Worm (Caenorhabditis elegans) whole organism, L1 larva: ENCODE data around the gene srd-38.

Source experiments
- C16A3.4 ChIP-seq: fragments of 150-350 bp; optimal IDR thresholded peaks from 2 replicates; lab custom pipeline; 2014; ENCODE audit warnings: missing biosample characterization, missing genetic modification characterization
- F16B12.6 ChIP-seq: fragments of 150-350 bp; optimal IDR thresholded peaks from 2 replicates; lab custom pipeline; 2014; ENCODE audit warnings: missing biosample characterization, missing genetic modification characterization
- alr-1 ChIP-seq: fragments of 200-800 bp; sonication (Bioruptor generic); optimal IDR thresholded peaks from 2 replicates; lab custom pipeline; 2018; ENCODE audit warnings: borderline replicate concordance, mild to moderate bottlenecking, missing genetic modification characterization, missing compliant biosample characterization
- aly-2 ChIP-seq: fragments of 150-350 bp; optimal IDR thresholded peaks from 2 replicates; lab custom pipeline; 2014; ENCODE audit warnings: missing biosample characterization, missing genetic modification characterization
- ceh-8 ChIP-seq: fragments of 200-800 bp; sonication (Bioruptor generic); optimal IDR thresholded peaks from 2 replicates; lab custom pipeline; 2018; ENCODE audit warnings: mild to moderate bottlenecking, missing genetic modification characterization, moderate library complexity, missing compliant biosample characterization
- ceh-82 ChIP-seq, 3 experiments: fragments of 150-350 bp in 1 of 3; sonication (generic microtip) in 2 of 3; optimal IDR thresholded peaks; 2 replicates each; lab custom pipeline; 2014 to 2017; ENCODE audit warnings: missing biosample characterization in 3 of 3, missing genetic modification characterization in 3 of 3
- dpl-1 ChIP-seq, 3 experiments: fragments of 150-350 bp in 2 of 3; sonication (generic microtip) in 1 of 3; optimal IDR thresholded peaks; 2 replicates each; lab custom pipeline; 2014 to 2017; ENCODE audit warnings: missing biosample characterization in 3 of 3, missing genetic modification characterization in 3 of 3, missing genetic modification reagents in 3 of 3
- dsc-1 ChIP-seq: sonication (generic microtip); optimal IDR thresholded peaks from 2 replicates; lab custom pipeline; 2016; ENCODE audit warnings: mild to moderate bottlenecking, missing genetic modification characterization, missing compliant biosample characterization
- efl-1 ChIP-seq, 4 experiments: fragments of 150-350 bp; optimal IDR thresholded peaks in 3 of 4; peaks in 1 of 4; 1 replicate in 1 of 4; 2 replicates in 3 of 4; lab custom pipeline; 2014; ENCODE audit warnings: missing biosample characterization in 2 of 4, missing genetic modification characterization in 2 of 4, missing genetic modification reagents in 2 of 4
- egl-13 ChIP-seq: sonication (generic microtip); optimal IDR thresholded peaks from 2 replicates; lab custom pipeline; 2016; ENCODE audit warnings: missing genotype, missing genetic modification reagents, missing genetic modification characterization, missing compliant biosample characterization
- egl-27 ChIP-seq, 2 experiments: fragments of 150-350 bp in 1 of 2; sonication (generic microtip); optimal IDR thresholded peaks; 3 replicates each; lab custom pipeline; 2017 to 2018; ENCODE audit warnings: missing biosample characterization in 2 of 2, missing genetic modification characterization in 2 of 2, missing genetic modification reagents in 2 of 2
- ets-5 ChIP-seq: fragments of 200-800 bp; sonication (Bioruptor generic); IDR thresholded peaks from 2 replicates; pipeline ENCODE4 v1.3.6; 2022; ENCODE audit warnings: missing genetic modification characterization, missing compliant biosample characterization
- fkh-10 ChIP-seq: sonication (generic microtip); optimal IDR thresholded peaks from 2 replicates; lab custom pipeline; 2017; ENCODE audit warnings: missing biosample characterization, missing genetic modification reagents, missing genetic modification characterization
- fkh-8 ChIP-seq: sonication (generic microtip); optimal IDR thresholded peaks from 2 replicates; lab custom pipeline; 2016; ENCODE audit warnings: mild to moderate bottlenecking, missing genetic modification characterization, missing compliant biosample characterization
- grh-1 ChIP-seq: fragments of 200-800 bp; sonication (Bioruptor generic); IDR thresholded peaks from 2 replicates; pipeline ENCODE4 v1.3.6; 2022; ENCODE audit warnings: missing genetic modification reagents, missing genetic modification characterization, missing compliant biosample characterization
- irx-1 ChIP-seq: sonication (generic microtip); optimal IDR thresholded peaks from 2 replicates; lab custom pipeline; 2016; ENCODE audit warnings: missing genetic modification characterization, missing compliant biosample characterization
- isw-1 ChIP-seq: fragments of 200-800 bp; sonication (Bioruptor generic); IDR thresholded peaks from 2 replicates; pipeline ENCODE4 v1.3.6; 2022; ENCODE audit warnings: missing genetic modification characterization, missing compliant biosample characterization
- jun-1 ChIP-seq: fragments of 150-350 bp; optimal IDR thresholded peaks from 2 replicates; lab custom pipeline; 2014; ENCODE audit warnings: missing biosample characterization, missing genetic modification reagents, missing genetic modification characterization
- lin-13 ChIP-seq: fragments of 150-350 bp; optimal IDR thresholded peaks from 2 replicates; lab custom pipeline; 2014; ENCODE audit warnings: missing biosample characterization, missing genetic modification reagents, missing genetic modification characterization
- lin-35 ChIP-seq, 2 experiments: fragments of 150-350 bp; optimal IDR thresholded peaks; 2 replicates each; lab custom pipeline; 2014; ENCODE audit warnings: missing biosample characterization in 2 of 2, missing genetic modification characterization in 2 of 2, missing genetic modification reagents in 2 of 2
- lsy-2 ChIP-seq, 2 experiments: fragments of 150-350 bp; optimal IDR thresholded peaks; 2 replicates each; lab custom pipeline; 2014; ENCODE audit warnings: missing biosample characterization in 2 of 2, missing genetic modification characterization in 2 of 2
- mab-9 ChIP-seq: fragments of 200-800 bp; sonication (Bioruptor generic); IDR thresholded peaks from 2 replicates; pipeline ENCODE4 v1.3.6; 2022; ENCODE audit warnings: missing genetic modification reagents, missing genetic modification characterization, missing compliant biosample characterization
- mef-2 ChIP-seq: fragments of 150-350 bp; optimal IDR thresholded peaks from 2 replicates; lab custom pipeline; 2014; ENCODE audit warnings: missing biosample characterization, missing genetic modification characterization
- nhr-11 ChIP-seq: fragments of 150-350 bp; optimal IDR thresholded peaks from 2 replicates; lab custom pipeline; 2014; ENCODE audit warnings: missing biosample characterization, missing genetic modification characterization
- nhr-12 ChIP-seq: sonication (generic microtip); optimal IDR thresholded peaks from 2 replicates; lab custom pipeline; 2017; ENCODE audit warnings: missing biosample characterization, missing genetic modification characterization
- nhr-237 ChIP-seq: fragments of 150-350 bp; optimal IDR thresholded peaks from 2 replicates; lab custom pipeline; 2014; ENCODE audit warnings: missing biosample characterization, missing genetic modification characterization
- nhr-47 ChIP-seq: sonication (generic microtip); optimal IDR thresholded peaks from 2 replicates; lab custom pipeline; 2016; ENCODE audit warnings: mild to moderate bottlenecking, missing genetic modification characterization, moderate library complexity, missing compliant biosample characterization
- nhr-76 ChIP-seq: sonication (generic microtip); optimal IDR thresholded peaks from 2 replicates; lab custom pipeline; 2017; ENCODE audit warnings: missing biosample characterization, missing genetic modification characterization
- nhr-84 ChIP-seq: sonication (generic microtip); optimal IDR thresholded peaks from 2 replicates; lab custom pipeline; 2017; ENCODE audit warnings: missing biosample characterization, missing genetic modification characterization
- nhr-90 ChIP-seq: sonication (generic microtip); optimal IDR thresholded peaks from 2 replicates; lab custom pipeline; 2016; ENCODE audit warnings: mild to moderate bottlenecking, missing genetic modification characterization, missing compliant biosample characterization; ENCODE audit not compliant: poor library complexity
- pqm-1 ChIP-seq: sonication (generic microtip); optimal IDR thresholded peaks from 3 replicates; lab custom pipeline; 2017; ENCODE audit warnings: missing biosample characterization, missing genetic modification characterization
- rnt-1 ChIP-seq: sonication (generic microtip); optimal IDR thresholded peaks from 2 replicates; lab custom pipeline; 2016; ENCODE audit warnings: mild to moderate bottlenecking, missing genetic modification characterization, moderate library complexity, missing compliant biosample characterization
- sox-4 ChIP-seq: sonication (generic microtip); optimal IDR thresholded peaks from 2 replicates; lab custom pipeline; 2016; ENCODE audit warnings: missing genetic modification characterization, missing compliant biosample characterization
- sptf-1 ChIP-seq: fragments of 150-350 bp; optimal IDR thresholded peaks from 2 replicates; lab custom pipeline; 2014; ENCODE audit warnings: missing biosample characterization, missing genetic modification characterization
- sup-37 ChIP-seq: fragments of 200-800 bp; sonication (Bioruptor generic); optimal IDR thresholded peaks from 2 replicates; lab custom pipeline; 2018; ENCODE audit warnings: mild to moderate bottlenecking, missing genetic modification characterization, missing compliant biosample characterization
- swsn-7 ChIP-seq: sonication (generic microtip); optimal IDR thresholded peaks from 2 replicates; lab custom pipeline; 2016; ENCODE audit warnings: missing genetic modification characterization, missing compliant biosample characterization
- tbx-2 ChIP-seq: sonication (generic microtip); optimal IDR thresholded peaks from 2 replicates; lab custom pipeline; 2016; ENCODE audit warnings: missing genetic modification characterization, missing compliant biosample characterization
- tlp-1 ChIP-seq: fragments of 150-350 bp; optimal IDR thresholded peaks from 2 replicates; lab custom pipeline; 2014; ENCODE audit warnings: missing biosample characterization, missing genetic modification characterization
- unc-130 ChIP-seq: fragments of 150-350 bp; optimal IDR thresholded peaks from 2 replicates; lab custom pipeline; 2017; ENCODE audit warnings: missing biosample characterization, missing genetic modification characterization, inconsistent platforms
- unc-30 ChIP-seq: sonication (generic microtip); optimal IDR thresholded peaks from 2 replicates; lab custom pipeline; 2017; ENCODE audit warnings: missing biosample characterization, missing genetic modification characterization
- zag-1 ChIP-seq: fragments of 150-350 bp; optimal IDR thresholded peaks from 2 replicates; lab custom pipeline; 2014; ENCODE audit warnings: missing biosample characterization, missing genetic modification characterization
- ztf-11 ChIP-seq, 2 experiments: sonication (generic microtip); optimal IDR thresholded peaks; 2 replicates each; lab custom pipeline; 2016 to 2017; ENCODE audit warnings: missing genetic modification characterization in 2 of 2, missing biosample characterization in 1 of 2, missing compliant biosample characterization in 1 of 2
- ztf-4 ChIP-seq: fragments of 150-350 bp; optimal IDR thresholded peaks from 2 replicates; lab custom pipeline; 2014; ENCODE audit warnings: missing biosample characterization, missing genetic modification characterization

Gene srd-38

DNA sequence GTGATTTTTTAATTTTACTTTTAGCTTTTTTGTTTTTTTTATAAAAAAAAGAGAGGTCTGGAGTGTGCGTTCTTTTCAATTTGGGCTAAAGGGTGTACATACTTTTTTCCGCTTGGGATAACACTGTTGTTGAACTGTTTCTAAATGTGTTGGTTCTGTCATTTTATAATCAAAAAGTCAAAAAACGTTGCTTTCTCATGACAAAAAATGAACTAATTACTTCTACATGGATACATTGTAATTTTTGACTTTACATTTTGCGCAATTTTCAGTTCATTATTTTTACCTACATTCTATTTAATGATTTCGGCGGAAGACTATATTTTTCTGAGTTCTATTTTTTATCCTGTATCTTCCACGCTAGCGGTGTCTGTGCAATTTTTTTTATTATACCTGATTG is at the start of gene srd-38:
Gene srd-38, plus strand, starts transcription at position 301 of the 400 bp plus-strand sequence.
- TF ChIP-seq rnt-1 (tag; lab: Kevin White, UChicago) (no peak), nhr-237 (tag; lab: Kevin White, UChicago) (no peak), pqm-1 (tag; lab: Kevin White, UChicago) (no peak), zag-1 (tag; lab: Kevin White, UChicago) (no peak), fkh-8 (tag; lab: Kevin White, UChicago) (no peak), fkh-10 (GFP tag; lab: Kevin White, UChicago) (no peak), egl-13 (no peak), nhr-90 (tag; lab: Kevin White, UChicago) (no peak), nhr-12 (no peak), sox-4 (tag; lab: Kevin White, UChicago) (no peak), aly-2 (tag; lab: Kevin White, UChicago) (no peak), tlp-1 (tag; lab: Kevin White, UChicago) (no peak), lin-13 (GFP tag; lab: Kevin White, UChicago) (no peak), dpl-1 (GFP tag; optimal IDR thresholded peaks at IDR 0.05; lab: Kevin White, UChicago) (no peak), unc-30 (tag; lab: Kevin White, UChicago) (no peak), egl-27 (tag; optimal IDR thresholded peaks at IDR 0.05; lab: Kevin White, UChicago) (no peak), sup-37 (no peak), nhr-84 (tag; lab: Kevin White, UChicago) (no peak), nhr-76 (tag; lab: Kevin White, UChicago) (no peak), lsy-2 (tag; optimal IDR thresholded peaks at IDR 0.05; lab: Kevin White, UChicago) (no peak)

DNA sequence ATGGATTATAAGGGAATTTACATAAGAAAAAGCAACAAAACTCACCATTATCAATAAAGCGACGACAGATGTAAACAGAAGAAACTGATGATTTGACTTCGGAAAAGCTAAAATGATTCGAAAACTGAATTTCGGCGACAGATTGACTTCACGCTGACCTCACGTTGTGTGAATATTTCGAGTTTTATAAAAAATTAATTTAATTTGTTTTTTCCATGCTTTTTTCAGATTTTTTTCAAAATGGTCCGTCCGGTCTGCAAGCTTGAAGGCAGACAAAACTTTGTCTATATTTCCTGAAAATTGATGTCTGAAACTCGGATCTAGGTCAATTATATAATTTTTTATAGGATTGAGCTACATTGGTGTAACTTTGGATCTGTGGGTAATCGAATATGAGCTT is 49.4 kb upstream of the srd-38 start, which contains the start of gene K08H2.5:
Gene K08H2.5, minus strand, starts transcription at position 101 of the 400 bp plus-strand sequence.
- no peak for TF ChIP-seq ceh-82 (tag; optimal IDR thresholded peaks at IDR 0.05; lab: Kevin White, UChicago)
- no peak for TF ChIP-seq mab-9 (GFP tag; lab: Robert Waterston, UW)
- TF ChIP-seq tbx-2 (tag; lab: Kevin White, UChicago): no peak
- TF ChIP-seq mef-2: no peak
- TF ChIP-seq ceh-8 (GFP tag; lab: Kevin White, UChicago): no peak
- TF ChIP-seq lsy-2 (tag; optimal IDR thresholded peaks at IDR 0.05; lab: Kevin White, UChicago): no peak
- TF ChIP-seq lin-35 (GFP tag; optimal IDR thresholded peaks at IDR 0.05; lab: Kevin White, UChicago): no peak
- TF ChIP-seq dsc-1 (tag; lab: Kevin White, UChicago): no peak
- no peak for TF ChIP-seq ztf-11 (tag; optimal IDR thresholded peaks at IDR 0.05; lab: Kevin White, UChicago)
- TF ChIP-seq grh-1 (GFP tag; lab: Robert Waterston, UW): no peak
- no peak for TF ChIP-seq alr-1 (tag; lab: Kevin White, UChicago)
- TF ChIP-seq C16A3.4 (tag; lab: Kevin White, UChicago): no peak
- TF ChIP-seq, all 84 proteins: peak for 0

DNA sequence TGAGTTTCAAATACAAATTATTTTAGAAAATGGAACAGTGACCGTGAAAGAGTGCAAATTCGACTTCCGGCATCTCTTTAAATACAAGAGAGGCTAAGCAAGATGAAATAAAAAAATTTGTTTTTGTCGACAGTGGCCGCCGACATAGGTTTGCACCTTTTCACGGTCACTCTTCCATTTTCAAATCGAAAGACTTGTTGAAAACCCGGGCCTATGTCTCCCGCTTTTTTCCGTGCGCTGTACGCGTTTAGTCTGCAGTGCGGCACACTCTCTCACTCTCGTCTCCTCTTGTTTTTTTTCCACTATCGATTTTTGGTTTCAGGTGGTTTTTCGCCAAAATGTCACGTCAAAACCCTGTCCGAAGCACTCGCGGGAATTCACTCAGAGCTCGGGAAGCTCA is 46.5 kb upstream of the srd-38 start, which contains the start of gene hpl-1:
Gene hpl-1, plus strand, starts transcription at position 301 of the 400 bp plus-strand sequence.
- TF ChIP-seq isw-1 (GFP tag; lab: Robert Waterston, UW): no peak
- TF ChIP-seq egl-13: no peak
- TF ChIP-seq unc-130 (tag; lab: Kevin White, UChicago): no peak
- no peak for TF ChIP-seq fkh-8 (tag; lab: Kevin White, UChicago)
- TF ChIP-seq ztf-4: no peak
- no peak for TF ChIP-seq ets-5 (GFP tag; lab: Robert Waterston, UW)
- no peak for TF ChIP-seq nhr-11 (tag; lab: Kevin White, UChicago)
- no peak for TF ChIP-seq dsc-1 (tag; lab: Kevin White, UChicago)
- no peak for TF ChIP-seq jun-1 (tag; lab: Kevin White, UChicago)
- no peak for TF ChIP-seq efl-1 (optimal IDR thresholded peaks at IDR 0.05; lab: Kevin White, UChicago)
- no peak for TF ChIP-seq efl-1 (GFP tag; optimal IDR thresholded peaks at IDR 0.05 in 1 of 2; lab: Kevin White, UChicago)
- TF ChIP-seq irx-1 (tag; lab: Kevin White, UChicago): no peak
- no peak for TF ChIP-seq nhr-47 (tag; lab: Kevin White, UChicago)
- no peak for TF ChIP-seq sox-4 (tag; lab: Kevin White, UChicago)
- no peak for TF ChIP-seq sup-37
- TF ChIP-seq swsn-7: no peak
- no peak for TF ChIP-seq F16B12.6 (tag; lab: Kevin White, UChicago)
- no peak for TF ChIP-seq alr-1 (tag; lab: Kevin White, UChicago)
- TF ChIP-seq sptf-1 (tag; lab: Kevin White, UChicago): no peak
